Fruit fly (Drosophila melanogaster) Kc167 (cell line): ENCODE measurements around the gene CG2147.

Source experiments
- Myc ChIP-seq: fragments of >200 bp; optimal IDR thresholded peaks from 2 replicates; lab custom pipeline; 2017; ENCODE audit warnings: missing external identifiers
- Sin3A ChIP-seq: fragments of >200 bp; optimal IDR thresholded peaks from 2 replicates; lab custom pipeline; 2018; ENCODE audit warnings: missing external identifiers
- insv ChIP-seq: fragments of >200 bp; optimal IDR thresholded peaks from 3 replicates; lab custom pipeline; 2018; ENCODE audit warnings: missing external identifiers
- psq ChIP-seq: fragments of >200 bp; optimal IDR thresholded peaks from 2 replicates; lab custom pipeline; 2017; ENCODE audit warnings: missing external identifiers

DNA sequence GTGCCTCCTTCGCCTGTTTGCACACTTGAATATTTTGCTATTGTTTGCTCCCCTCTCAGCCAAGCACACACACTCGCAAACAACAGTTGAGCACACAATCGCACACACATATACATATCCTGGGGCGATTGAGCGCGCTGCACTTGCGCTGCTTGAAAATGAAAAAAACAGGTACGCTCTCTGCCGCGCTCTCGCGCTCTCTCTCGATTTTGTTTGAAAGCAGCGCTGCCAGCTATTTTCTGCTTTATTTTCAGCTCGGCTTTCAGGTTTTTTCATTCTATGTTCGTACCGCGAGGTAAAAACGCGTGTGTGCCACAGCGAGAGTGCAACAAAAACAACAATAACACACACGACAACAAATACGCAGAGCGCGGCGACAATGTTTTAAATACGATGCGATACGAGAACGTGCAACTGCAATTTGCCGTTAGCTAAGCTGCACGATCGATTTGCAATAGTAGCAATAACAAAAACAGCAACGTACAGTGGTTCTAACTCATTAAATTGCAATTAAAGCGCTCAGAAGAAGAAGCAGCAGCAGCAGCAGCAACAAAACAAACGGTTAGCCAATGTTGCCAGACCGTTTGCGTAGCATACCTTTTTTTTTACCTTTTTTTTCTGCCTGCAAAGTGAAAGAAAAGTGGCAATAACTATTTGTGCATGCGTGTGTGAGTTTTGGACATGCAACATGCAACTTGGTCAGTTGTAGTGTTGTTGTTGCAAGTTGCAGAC is 24.5 kb upstream of the CG2147 start:
- TF ChIP-seq psq (lab: Kevin White, UChicago) = no peak
- no peak for TF ChIP-seq insv (lab: Kevin White, UChicago)
- TF ChIP-seq Myc (lab: Kevin White, UChicago) = no peak
- TF ChIP-seq Sin3A (lab: Kevin White, UChicago) = no peak
